Fruit fly (Drosophila melanogaster): ENCODE measurements around the gene Acbp1.

The Acbp1 gene

dm6 chr2L:8162307-8163024 lies at the start of gene Acbp1 (continued):
- TF ChIP-seq BEAF-32 (GFP tag; optimal IDR thresholded peaks at IDR 0.05) (peak; percentile 85), CG4617 (GFP tag; optimal IDR thresholded peaks at IDR 0.05; ENCODE audit: borderline replicate concordance) (peak; percentile 82), CG2875 (GFP tag; optimal IDR thresholded peaks at IDR 0.05) (peak; percentile 94), jumu (GFP tag; optimal IDR thresholded peaks at IDR 0.05) (peak; percentile 96), row (GFP tag; IDR thresholded peaks at IDR 0.05) (peak; percentile 97), CG6272 (GFP tag; IDR thresholded peaks at IDR 0.05) (peak; percentile 91), vnd (GFP tag; IDR thresholded peaks at IDR 0.05; ENCODE audit: partially characterized antibody) (peak; percentile 60), pros (GFP tag; optimal IDR thresholded peaks at IDR 0.05) (peak; percentile 93), lmd (GFP tag; IDR thresholded peaks at IDR 0.05) (peak; percentile 93), toy (GFP tag; IDR thresholded peaks at IDR 0.05) (peak; percentile 52), disco-r (GFP tag; optimal IDR thresholded peaks at IDR 0.05) (peak; percentile 82), CG11696 (GFP tag; IDR thresholded peaks at IDR 0.05) (peak; percentile 77), CG11504 (tag; optimal IDR thresholded peaks at IDR 0.05) (peak; percentile 96), CG12391 (tag; optimal IDR thresholded peaks at IDR 0.05) (peak; percentile 99), CG9215 (GFP tag; IDR thresholded peaks at IDR 0.05) (peak; percentile 89), ab (GFP tag; optimal IDR thresholded peaks at IDR 0.05) (peak; percentile 83), Camta (GFP tag; optimal IDR thresholded peaks at IDR 0.05) (peak; percentile 95), CG17568 (GFP tag; optimal IDR thresholded peaks at IDR 0.05) (peak; percentile 98), H2.0 (GFP tag; IDR thresholded peaks at IDR 0.05) (peak; percentile 76), unc-4 (GFP tag; IDR thresholded peaks at IDR 0.05; ENCODE audit: partially characterized antibody) (peak; percentile 89), tup (GFP tag; optimal IDR thresholded peaks at IDR 0.05) (peak; percentile 79), fru (optimal IDR thresholded peaks at IDR 0.05) (no peak), Ada2b (GFP tag; IDR thresholded peaks at IDR 0.05) (peak; percentile 88), CG2889 (GFP tag; IDR thresholded peaks at IDR 0.05) (peak; percentile 87; the same call in 2 of the 3 replicates), rib (GFP tag; IDR thresholded peaks at IDR 0.05) (peak; percentile 84), CG2202 (tag; optimal IDR thresholded peaks at IDR 0.05) (peak; percentile 98), Fer3 (tag; optimal IDR thresholded peaks at IDR 0.05) (peak; percentile 97), eve (GFP tag; optimal IDR thresholded peaks at IDR 0.05) (peak in 1 of 2 experiments; percentile 99), unpg (GFP tag; optimal IDR thresholded peaks at IDR 0.05) (peak; percentile 99), CG17612 (GFP tag; IDR thresholded peaks at IDR 0.05) (peak; percentile 80), sima (GFP tag; optimal IDR thresholded peaks at IDR 0.05) (peak; percentile 58), CG15073 (GFP tag; optimal IDR thresholded peaks at IDR 0.05) (peak; percentile 71), danr (GFP tag; IDR thresholded peaks at IDR 0.05) (peak; percentile 78), Dfd (GFP tag; optimal IDR thresholded peaks at IDR 0.05) (no peak), tio (GFP tag; optimal IDR thresholded peaks at IDR 0.05) (peak; percentile 91), bbx (GFP tag; IDR thresholded peaks at IDR 0.05; ENCODE audit: partially characterized antibody) (peak; percentile 79), sob (GFP tag; IDR thresholded peaks at IDR 0.05) (peak; percentile 94), CG1233 (GFP tag; optimal IDR thresholded peaks at IDR 0.05) (peak; percentile 97), CG3838 (GFP tag; optimal IDR thresholded peaks at IDR 0.05) (peak; percentile 82), wek (GFP tag; optimal IDR thresholded peaks at IDR 0.05) (peak; percentile 91), CG10366 (GFP tag; IDR thresholded peaks at IDR 0.05) (peak; percentile 78), cad (GFP tag; optimal IDR thresholded peaks at IDR 0.05) (no peak), gcm (GFP tag; optimal IDR thresholded peaks at IDR 0.05) (peak; percentile 99), jing (GFP tag; optimal IDR thresholded peaks at IDR 0.05) (peak; percentile 83), CG15696 (tag; optimal IDR thresholded peaks at IDR 0.05) (peak; percentile 96), Optix (GFP tag; IDR thresholded peaks at IDR 0.05) (peak; percentile 68; the same call in 1 of the 3 replicates), stc (GFP tag; IDR thresholded peaks at IDR 0.05) (peak; percentile 81), CG15269 (tag; optimal IDR thresholded peaks at IDR 0.05) (peak; percentile 97), twi (tag; optimal IDR thresholded peaks at IDR 0.05) (peak; percentile 97), kah (GFP tag; optimal IDR thresholded peaks at IDR 0.05) (peak; percentile 93)

Measured in whole organism, embryonic.